Worm (Caenorhabditis elegans) whole organism, late embryonic: ENCODE measurements around the gene T12B3.3.
A peak's percentile ranks its signal among the peaks of the same experiment; 100 is the strongest.

Source experiments
- ceh-34 ChIP-seq: sonication (generic microtip); optimal IDR thresholded peaks from 2 replicates; lab custom pipeline; 2016; ENCODE audit warnings: mild to moderate bottlenecking, missing genetic modification characterization, missing compliant biosample characterization
- elt-2 ChIP-seq: sonication (generic microtip); optimal IDR thresholded peaks from 2 replicates; lab custom pipeline; 2016; ENCODE audit warnings: missing genetic modification reagents, missing genetic modification characterization, missing compliant biosample characterization

ce11 chrIV:7386835-7387551 is 12.0 kb downstream of the T12B3.3 start:
- peak; percentile 54 for TF ChIP-seq ceh-34 (tag; lab: Kevin White, UChicago)
- TF ChIP-seq elt-2 = no peak
